Worm (Caenorhabditis elegans) whole organism, L4 larva: ENCODE data around the gene C13G3.1.

Experiments used
- T20F7.1 ChIP-seq: fragments of 200-800 bp; sonication (Bioruptor generic); optimal IDR thresholded peaks from 2 replicates; lab custom pipeline; 2018; ENCODE audit warnings: mild to moderate bottlenecking, missing genetic modification characterization, missing compliant biosample characterization
- Y48G9A.11 ChIP-seq: fragments of 200-800 bp; sonication (Bioruptor generic); IDR thresholded peaks from 2 replicates; pipeline ENCODE4 v1.3.6; 2022; ENCODE audit warnings: missing genetic modification reagents, missing genetic modification characterization, missing compliant biosample characterization
- ZK337.2 ChIP-seq: fragments of 200-800 bp; sonication (Bioruptor generic); IDR thresholded peaks from 2 replicates; pipeline ENCODE4 v1.3.6; 2022; ENCODE audit warnings: missing genetic modification reagents, missing genetic modification characterization, missing compliant biosample characterization
- aha-1 ChIP-seq: fragments of 150-350 bp; peaks from one replicate; lab custom pipeline; 2014; ENCODE audit warnings: missing biosample characterization, missing genetic modification characterization
- attf-4 ChIP-seq: sonication (generic microtip); optimal IDR thresholded peaks from 3 replicates; lab custom pipeline; 2017; ENCODE audit warnings: missing biosample characterization, missing genetic modification characterization
- ces-1 ChIP-seq: fragments of 150-350 bp; sonication (generic microtip); optimal IDR thresholded peaks from 4 replicates; lab custom pipeline; 2014; ENCODE audit warnings: missing biosample characterization, missing genetic modification reagents, missing genetic modification characterization
- daf-16 ChIP-seq, 3 experiments: sonication (generic microtip); optimal IDR thresholded peaks; 2 replicates each; lab custom pipeline; 2016 to 2017; ENCODE audit warnings: missing genetic modification characterization in 3 of 3, missing genetic modification reagents in 3 of 3, mild to moderate bottlenecking in 2 of 3, missing compliant biosample characterization in 2 of 3, missing biosample characterization in 1 of 3, moderate library complexity in 1 of 3
- dmd-8 ChIP-seq: fragments of 200-800 bp; sonication (Bioruptor generic); IDR thresholded peaks from 2 replicates; pipeline ENCODE4 v1.3.6; 2022; ENCODE audit warnings: missing genetic modification characterization, missing compliant biosample characterization
- duxl-1 ChIP-seq: sonication (generic microtip); optimal IDR thresholded peaks from 2 replicates; lab custom pipeline; 2016; ENCODE audit warnings: mild to moderate bottlenecking, missing genetic modification characterization, moderate library complexity, missing compliant biosample characterization; ENCODE audit not compliant: poor library complexity
- egl-27 ChIP-seq: sonication (generic microtip); optimal IDR thresholded peaks from 3 replicates; lab custom pipeline; 2017; ENCODE audit warnings: missing biosample characterization, missing genetic modification reagents, missing genetic modification characterization
- egl-43 ChIP-seq: fragments of 200-800 bp; sonication (Bioruptor generic); IDR thresholded peaks from 2 replicates; pipeline ENCODE4 v1.3.6; 2022; ENCODE audit warnings: missing genetic modification reagents, missing genetic modification characterization, missing compliant biosample characterization
- hlh-30 ChIP-seq: sonication (generic microtip); optimal IDR thresholded peaks from 2 replicates; lab custom pipeline; 2017; ENCODE audit warnings: antibody characterized with exemption, mild to moderate bottlenecking, missing genetic modification characterization, missing compliant biosample characterization; ENCODE audit not compliant: insufficient read depth
- hmg-1.1 ChIP-seq: fragments of 200-800 bp; sonication (Bioruptor generic); IDR thresholded peaks from 2 replicates; pipeline ENCODE4 v1.3.6; 2022; ENCODE audit warnings: missing genetic modification reagents, missing genetic modification characterization, missing compliant biosample characterization
- lin-13 ChIP-seq: fragments of 150-350 bp; optimal IDR thresholded peaks from 2 replicates; lab custom pipeline; 2014; ENCODE audit warnings: missing biosample characterization, missing genetic modification reagents, missing genetic modification characterization
- lsy-2 ChIP-seq, 2 experiments: fragments of 150-350 bp in 1 of 2; sonication (generic microtip) in 1 of 2; optimal IDR thresholded peaks; 2 replicates each; lab custom pipeline; 2014 to 2017; ENCODE audit warnings: missing biosample characterization in 2 of 2, missing genetic modification characterization in 2 of 2
- mdl-1 ChIP-seq, 2 experiments: fragments of 150-350 bp in 1 of 2; sonication (generic microtip) in 1 of 2; optimal IDR thresholded peaks; 2 replicates each; lab custom pipeline; 2014 to 2017; ENCODE audit warnings: missing biosample characterization in 2 of 2, missing genetic modification characterization in 2 of 2
- mep-1 ChIP-seq: fragments of 150-350 bp; sonication (generic microtip); optimal IDR thresholded peaks from 3 replicates; lab custom pipeline; 2014; ENCODE audit warnings: missing biosample characterization, missing genetic modification characterization
- mxl-2 ChIP-seq: fragments of 200-800 bp; sonication (Bioruptor generic); conservative IDR thresholded peaks from 2 replicates; pipeline ENCODE4 v1.3.6; 2022; ENCODE audit warnings: missing genetic modification reagents, missing genetic modification characterization, missing compliant biosample characterization
- mxl-3 ChIP-seq: fragments of 200-800 bp; sonication (Bioruptor generic); optimal IDR thresholded peaks from 2 replicates; lab custom pipeline; 2018; ENCODE audit warnings: mild to moderate bottlenecking, missing genetic modification characterization, missing compliant biosample characterization
- nhr-10 ChIP-seq: fragments of 150-350 bp; optimal IDR thresholded peaks from 2 replicates; lab custom pipeline; 2014; ENCODE audit warnings: missing biosample characterization, missing genetic modification characterization
- nhr-25 ChIP-seq: sonication (generic microtip); optimal IDR thresholded peaks from 2 replicates; lab custom pipeline; 2017; ENCODE audit warnings: missing genetic modification characterization, mild to moderate bottlenecking, missing compliant biosample characterization, antibody characterized with exemption, moderate library complexity, borderline replicate concordance; ENCODE audit not compliant: insufficient read depth
- nhr-28 ChIP-seq: fragments of 150-350 bp; optimal IDR thresholded peaks from 2 replicates; lab custom pipeline; 2014; ENCODE audit warnings: missing biosample characterization, missing genetic modification characterization
- pha-4 ChIP-seq, 2 experiments: fragments of 150-350 bp in 1 of 2; fragments of 200-800 bp in 1 of 2; sonication (Bioruptor generic) in 1 of 2; IDR thresholded peaks in 1 of 2; optimal IDR thresholded peaks in 1 of 2; 2 replicates each; pipeline versions ENCODE4 v1.3.6 to Lab custom; 2014 to 2022; ENCODE audit warnings: missing genetic modification characterization in 2 of 2, missing genetic modification reagents in 2 of 2, missing biosample characterization in 1 of 2, missing compliant biosample characterization in 1 of 2
- unc-62 ChIP-seq, 3 experiments: fragments of 150-350 bp in 1 of 3; sonication (generic microtip); optimal IDR thresholded peaks in 2 of 3; peaks in 1 of 3; 1 replicate in 1 of 3; 2 replicates in 2 of 3; lab custom pipeline; 2014 to 2017; ENCODE audit warnings: missing biosample characterization in 3 of 3, missing genetic modification characterization in 3 of 3, missing genetic modification reagents in 3 of 3, missing genotype in 1 of 3

The C13G3.1 gene

ce11 chrV:11012419-11012818 is at the start of gene C13G3.1:
C13G3.1 (minus strand) TSS chrV:11012465.
- TF ChIP-seq ces-1 (GFP tag; lab: Kevin White, UChicago), result no peak
- peak; percentile 7 for TF ChIP-seq mxl-3 (GFP tag; lab: Kevin White, UChicago)
- TF ChIP-seq nhr-28 (tag; lab: Kevin White, UChicago), result peak; percentile 1
- peak; percentile 11 for TF ChIP-seq hlh-30 (tag; lab: Kevin White, UChicago)
- TF ChIP-seq aha-1, result peak; percentile 59

ce11 chrV:11061887-11062286 is 49.6 kb upstream of the C13G3.1 start:
- TF ChIP-seq daf-16 (GFP tag; optimal IDR thresholded peaks at IDR 0.05; lab: Kevin White, UChicago) (peak in 1 of 2 experiments; percentile 65), daf-16 (tag; optimal IDR thresholded peaks at IDR 0.05; lab: Kevin White, UChicago) (no peak), mxl-2 (GFP tag; lab: Robert Waterston, UW) (no peak), egl-43 (no peak), mdl-1 (tag; optimal IDR thresholded peaks at IDR 0.05; lab: Kevin White, UChicago) (peak in 1 of 2 experiments; percentile 14), pha-4 (GFP tag; IDR thresholded peaks at IDR 0.05; lab: Robert Waterston, UW) (no peak), pha-4 (tag; optimal IDR thresholded peaks at IDR 0.05; lab: Kevin White, UChicago) (no peak), unc-62 (GFP tag; optimal IDR thresholded peaks at IDR 0.05 in 1 of 2; lab: Kevin White, UChicago) (peak in 1 of 2 experiments; percentile 81), unc-62 (tag; optimal IDR thresholded peaks at IDR 0.05; lab: Kevin White, UChicago) (no peak), hlh-30 (tag; lab: Kevin White, UChicago) (peak; percentile 62)

DNA sequence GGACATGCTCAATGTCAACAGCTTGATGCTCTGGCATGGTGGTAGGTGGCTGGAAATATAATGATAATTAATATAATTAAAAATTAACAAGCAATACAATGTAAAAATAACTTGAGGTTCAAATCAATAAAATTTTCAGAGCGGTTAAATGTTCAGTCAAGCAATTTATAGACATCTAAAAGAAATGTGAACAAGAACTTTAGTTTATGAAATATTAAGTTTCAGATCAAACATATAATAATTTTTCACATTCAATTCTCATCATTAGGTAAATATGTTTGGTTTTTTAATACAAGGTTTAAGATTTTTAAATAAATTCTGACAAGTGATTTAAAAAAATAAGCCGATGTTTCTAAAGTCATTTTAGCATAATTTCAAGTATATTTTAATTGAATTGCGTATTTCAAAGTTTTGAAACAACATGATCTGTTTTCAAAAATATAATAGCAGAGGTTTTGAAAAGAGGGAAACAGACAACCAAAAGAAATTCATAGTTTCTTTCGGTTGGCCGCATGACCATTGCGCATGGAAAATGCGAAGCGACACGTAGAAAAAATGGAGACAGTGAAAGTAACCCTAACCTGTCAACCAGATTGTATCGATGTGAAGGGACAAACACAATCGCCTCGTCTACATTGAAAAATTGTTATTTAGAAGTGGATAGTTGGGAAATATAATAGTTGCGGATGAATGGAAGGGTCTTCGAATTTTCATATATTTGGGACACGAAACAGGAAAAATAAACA is 48.1 kb upstream of the C13G3.1 start, which contains the start of gene T04C12.11:
TSS of gene T04C12.11 (minus strand) at position 51 of the 746 bp plus-strand sequence.
- TF ChIP-seq nhr-25 (tag; lab: Kevin White, UChicago), result peak; percentile 18
- peak in 1 of 2 experiments; percentile 16 for TF ChIP-seq mdl-1 (tag; optimal IDR thresholded peaks at IDR 0.05; lab: Kevin White, UChicago)
- peak; percentile 23 for TF ChIP-seq nhr-28 (tag; lab: Kevin White, UChicago)
- TF ChIP-seq nhr-10 (tag; lab: Kevin White, UChicago), result no peak
- TF ChIP-seq ZK337.2 (GFP tag; lab: Robert Waterston, UW), result no peak
- TF ChIP-seq lsy-2 (tag; optimal IDR thresholded peaks at IDR 0.05; lab: Kevin White, UChicago), result peak in 1 of 2 experiments; percentile 24
- no peak for TF ChIP-seq hmg-1.1 (GFP tag; lab: Robert Waterston, UW)
- peak; percentile 61 for TF ChIP-seq hlh-30 (tag; lab: Kevin White, UChicago)
- TF ChIP-seq T20F7.1 (GFP tag; lab: Kevin White, UChicago), result peak; percentile 34

ce11 chrV:11059180-11059579 is 46.9 kb upstream of the C13G3.1 start, which contains the start of gene T04C12.1:
T04C12.1 (minus strand) TSS chrV:11059269.
- no peak for TF ChIP-seq lin-13
- no peak for TF ChIP-seq egl-27 (tag; lab: Kevin White, UChicago)

DNA sequence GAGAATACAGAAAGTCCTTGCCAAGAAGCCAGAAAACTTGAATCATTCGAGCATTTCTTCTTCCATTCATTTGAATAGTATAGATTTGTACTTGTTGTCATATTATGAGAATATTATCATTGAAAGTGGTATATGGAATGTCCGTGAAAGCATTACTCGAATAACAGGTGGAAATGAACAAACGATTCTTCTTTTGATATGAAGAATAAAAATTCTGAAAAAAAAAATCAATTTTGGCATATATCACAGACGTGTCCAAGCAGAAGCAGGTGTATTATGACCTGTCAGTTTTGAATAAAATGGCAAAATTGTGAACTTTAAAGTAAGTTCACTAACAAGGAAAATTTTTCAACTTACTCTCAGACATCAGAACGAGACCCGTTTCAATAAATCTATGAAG is 44.8 kb upstream of the C13G3.1 start, which contains the start of gene srh-75:
TSS of gene srh-75 (minus strand) at position 101 of the 400 bp plus-strand sequence.
- TF ChIP-seq duxl-1 (tag; lab: Kevin White, UChicago), result no peak
- peak in 1 of 2 experiments; percentile 78 for TF ChIP-seq unc-62 (GFP tag; optimal IDR thresholded peaks at IDR 0.05 in 1 of 2; lab: Kevin White, UChicago)
- TF ChIP-seq unc-62 (tag; optimal IDR thresholded peaks at IDR 0.05; lab: Kevin White, UChicago), result no peak

- TF ChIP-seq aha-1 (peak; percentile 92), Y48G9A.11 (no peak), dmd-8 (GFP tag; lab: Robert Waterston, UW) (no peak), mep-1 (tag; lab: Kevin White, UChicago) (no peak), nhr-28 (tag; lab: Kevin White, UChicago) (no peak), attf-4 (tag; lab: Kevin White, UChicago) (no peak)
Measured at ce11 chrV:11056484-11056883, 44.2 kb upstream of the C13G3.1 start.
